Fruit fly (Drosophila melanogaster): ENCODE data around the gene kis.

- TF ChIP-seq CG17806 (tag; optimal IDR thresholded peaks at IDR 0.05) (peak; percentile 94), CG15710 (tag; optimal IDR thresholded peaks at IDR 0.05) (peak; percentile 90), fd96Ca (GFP tag; IDR thresholded peaks at IDR 0.05) (peak; percentile 97), CG9948 (tag; optimal IDR thresholded peaks at IDR 0.05) (peak; percentile 93), Ets98B (GFP tag; IDR thresholded peaks at IDR 0.05) (peak; percentile 96), EcR (GFP tag; optimal IDR thresholded peaks at IDR 0.05) (no peak), Pif1B (GFP tag; optimal IDR thresholded peaks at IDR 0.05) (peak; percentile 96), CG14655 (GFP tag; optimal IDR thresholded peaks at IDR 0.05) (peak; percentile 96), CG8301 (tag; optimal IDR thresholded peaks at IDR 0.05) (peak; percentile 95), CG32121 (GFP tag; IDR thresholded peaks at IDR 0.05) (peak; percentile 92)
These were observed 27.3 kb downstream of the kis start for dm6 chr2L:223351-223750.

Data from whole organism, pupa.